Fruit fly (Drosophila melanogaster) whole organism, wandering third instar larva: ENCODE results near the gene Sec22.
A peak's percentile ranks its signal among the peaks of the same experiment; 100 is the strongest.

Source experiments
- CG32264 ChIP-seq: fragments of 200-800 bp; sonication (Bioruptor generic); optimal IDR thresholded peaks from 2 replicates; lab custom pipeline; 2016; ENCODE audit warnings: missing biosample characterization, missing genetic modification characterization
- Dfd ChIP-seq: fragments of >200 bp; optimal IDR thresholded peaks from 2 replicates; lab custom pipeline; 2017; ENCODE audit warnings: missing biosample characterization, missing genetic modification characterization
- Sp1 ChIP-seq: fragments of 200-800 bp; sonication (Bioruptor generic); optimal IDR thresholded peaks from 3 replicates; lab custom pipeline; 2019; ENCODE audit warnings: missing biosample characterization, mild to moderate bottlenecking, missing genetic modification characterization, moderate library complexity
- dl ChIP-seq, 2 experiments: fragments of 175-275, 200-275 bp in 1 of 2; fragments of 200-275 bp in 1 of 2; sonication (Bioruptor generic); optimal IDR thresholded peaks; lab custom pipeline; 2018; ENCODE audit warnings: mild to moderate bottlenecking in 2 of 2, missing biosample characterization in 2 of 2, missing genetic modification characterization in 2 of 2, moderate library complexity in 2 of 2; ENCODE audit not compliant: partially characterized antibody in 2 of 2, insufficient read depth in 1 of 2
- h ChIP-seq: fragments of 200-800 bp; sonication (Bioruptor generic); optimal IDR thresholded peaks from 3 replicates; lab custom pipeline; 2016; ENCODE audit warnings: missing biosample characterization, mild to moderate bottlenecking, missing genetic modification characterization
- jim ChIP-seq: fragments of 175-275, 200-325 bp; sonication (Bioruptor generic); optimal IDR thresholded peaks from 2 replicates; lab custom pipeline; 2016; ENCODE audit warnings: missing biosample characterization, mild to moderate bottlenecking, missing genetic modification characterization
- lola ChIP-seq: fragments of >200 bp; optimal IDR thresholded peaks from 2 replicates; lab custom pipeline; 2017; ENCODE audit warnings: missing biosample characterization, missing genetic modification characterization
- pan ChIP-seq: fragments of >200 bp; optimal IDR thresholded peaks from 2 replicates; lab custom pipeline; 2017
- psq ChIP-seq: fragments of 200-800 bp; sonication (Bioruptor generic); optimal IDR thresholded peaks from 3 replicates; lab custom pipeline; 2017; ENCODE audit warnings: missing biosample characterization, mild to moderate bottlenecking, missing genetic modification characterization, moderate library complexity
- woc ChIP-seq: sonication (Bioruptor generic); optimal IDR thresholded peaks from 2 replicates; lab custom pipeline; 2016; ENCODE audit warnings: missing biosample characterization, mild to moderate bottlenecking, missing genetic modification characterization

DNA sequence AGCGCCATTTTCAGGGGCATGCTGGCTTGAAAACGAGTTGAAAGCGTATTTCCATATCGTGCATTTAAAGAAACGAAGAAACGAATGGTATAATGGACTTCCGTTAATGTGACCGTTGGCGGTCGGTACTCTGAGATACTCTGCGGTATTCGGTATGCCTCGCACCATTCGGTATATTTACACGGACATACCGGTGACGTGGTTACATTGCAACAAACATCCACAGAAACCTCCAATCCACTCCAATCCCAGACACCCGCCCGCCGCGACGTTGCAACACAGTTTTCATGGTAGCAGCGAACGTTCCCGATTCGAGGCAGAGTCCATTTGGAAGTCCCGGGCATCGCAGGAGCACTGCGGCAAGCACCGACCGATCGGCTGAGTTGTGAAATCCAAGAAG is at the start of gene Sec22:
- TF ChIP-seq psq (GFP tag; lab: Kevin White, UChicago) (no peak), h (GFP tag; lab: Kevin White, UChicago) (no peak), jim (GFP tag; lab: Kevin White, UChicago) (no peak), lola (no peak), pan (lab: Kevin White, UChicago) (no peak), dl (GFP tag; optimal IDR thresholded peaks at IDR 0.05; lab: Kevin White, UChicago; ENCODE audit: insufficient read depth in 1 of 2, partially characterized antibody in 2 of 2) (no peak), CG32264 (GFP tag; lab: Kevin White, UChicago) (no peak), Sp1 (peak; percentile 16), Dfd (GFP tag; lab: Kevin White, UChicago) (no peak), woc (GFP tag; lab: Kevin White, UChicago) (no peak)
